Fruit fly (Drosophila melanogaster): ENCODE results near the gene Jon65Aiv.

Gene Jon65Aiv

dm6 chr3L:6071454-6072189 is 32.7 kb downstream of the Jon65Aiv start, which contains the start of gene CG6602 (continued):
- TF ChIP-seq Ada2b (GFP tag; IDR thresholded peaks at IDR 0.05) (peak; percentile 62; the same call in 1 of the 2 replicates), E2f1 (GFP tag; IDR thresholded peaks at IDR 0.05) (peak; percentile 74), slou (GFP tag; optimal IDR thresholded peaks at IDR 0.05) (peak; percentile 61), ase (GFP tag; IDR thresholded peaks at IDR 0.05) (peak; percentile 83), lilli (GFP tag; optimal IDR thresholded peaks at IDR 0.05) (peak; percentile 18), gfzf (GFP tag; optimal IDR thresholded peaks at IDR 0.05) (no peak), Doc3 (GFP tag; IDR thresholded peaks at IDR 0.05; ENCODE audit: partially characterized antibody) (no peak), phol (tag; optimal IDR thresholded peaks at IDR 0.05) (peak; percentile 82), CG9437 (GFP tag; optimal IDR thresholded peaks at IDR 0.05) (peak; percentile 29), jing (GFP tag; optimal IDR thresholded peaks at IDR 0.05) (peak; percentile 39), Spps (tag; optimal IDR thresholded peaks at IDR 0.05) (no peak), CG7987 (GFP tag; optimal IDR thresholded peaks at IDR 0.05) (peak; percentile 91), zen (tag; optimal IDR thresholded peaks at IDR 0.05) (peak; percentile 71), CG7556 (GFP tag; optimal IDR thresholded peaks at IDR 0.05) (no peak), CG12769 (tag; optimal IDR thresholded peaks at IDR 0.05) (no peak), rib (GFP tag; IDR thresholded peaks at IDR 0.05) (peak; percentile 40; the same call in 1 of the 2 replicates), Med (GFP tag) (peak; percentile 92), HmgD (GFP tag; optimal IDR thresholded peaks at IDR 0.05) (no peak), bcd (GFP tag; optimal IDR thresholded peaks at IDR 0.05) (peak; percentile 87), lola (GFP tag; optimal IDR thresholded peaks at IDR 0.05) (no peak), CG13775 (GFP tag; optimal IDR thresholded peaks at IDR 0.05) (peak; percentile 69), HLH54F (GFP tag; optimal IDR thresholded peaks at IDR 0.05) (peak; percentile 45), grau (tag; optimal IDR thresholded peaks at IDR 0.05) (peak; percentile 48), CG1602 (GFP tag; optimal IDR thresholded peaks at IDR 0.05) (peak; percentile 38), ATbp (GFP tag; optimal IDR thresholded peaks at IDR 0.05) (peak; percentile 69), toy (GFP tag; IDR thresholded peaks at IDR 0.05) (peak; percentile 42; the same call in 1 of the 2 replicates), CG10431 (GFP tag; optimal IDR thresholded peaks at IDR 0.05) (no peak), CG8290 (GFP tag; optimal IDR thresholded peaks at IDR 0.05) (peak; percentile 25), CG8290 (tag; optimal IDR thresholded peaks at IDR 0.05) (peak in 1 of 2 experiments; percentile 67), trh (GFP tag; optimal IDR thresholded peaks at IDR 0.05) (peak; percentile 30), pb (GFP tag; optimal IDR thresholded peaks at IDR 0.05) (peak; percentile 30), Trl (optimal IDR thresholded peaks at IDR 0.05) (no peak), Trl (GFP tag; optimal IDR thresholded peaks at IDR 0.05) (peak; percentile 62), CG9727 (GFP tag; optimal IDR thresholded peaks at IDR 0.05) (peak; percentile 54), az2 (GFP tag; optimal IDR thresholded peaks at IDR 0.05) (peak; percentile 45), Ets65A (GFP tag) (peak; percentile 97), ham (GFP tag; IDR thresholded peaks at IDR 0.05) (peak; percentile 5; the same call in 1 of the 2 replicates), CG6854 (GFP tag; optimal IDR thresholded peaks at IDR 0.05) (peak; percentile 35), CG11085 (GFP tag; IDR thresholded peaks at IDR 0.05) (peak; percentile 87), CG15514 (GFP tag; optimal IDR thresholded peaks at IDR 0.05) (peak; percentile 82), Mes4 (GFP tag; optimal IDR thresholded peaks at IDR 0.05) (peak; percentile 17), btn (GFP tag; optimal IDR thresholded peaks at IDR 0.05) (no peak), D19A (tag; optimal IDR thresholded peaks at IDR 0.05) (peak; percentile 45), CG43689 (GFP tag; IDR thresholded peaks at IDR 0.05) (peak; percentile 5; the same call in 1 of the 2 replicates), lbe (GFP tag; optimal IDR thresholded peaks at IDR 0.05) (peak; percentile 38), CG14014 (GFP tag; IDR thresholded peaks at IDR 0.05) (peak; percentile 67), grn (GFP tag; optimal IDR thresholded peaks at IDR 0.05) (peak; percentile 37), Dip3 (GFP tag; optimal IDR thresholded peaks at IDR 0.05) (peak; percentile 50), chn (GFP tag; optimal IDR thresholded peaks at IDR 0.05) (peak; percentile 33), CG32772 (GFP tag; IDR thresholded peaks at IDR 0.05) (peak; percentile 58)
